Fruit fly (Drosophila melanogaster) whole organism, adult: ENCODE measurements around the gene ND-B22.
A peak's percentile ranks its signal among the peaks of the same experiment; 100 is the strongest.

ENCODE experiments used
- CG11617 ChIP-seq: fragments of 200-800 bp; sonication (Bioruptor generic); optimal IDR thresholded peaks from 2 replicates; lab custom pipeline; 2017; ENCODE audit warnings: mild to moderate bottlenecking, missing biosample characterization, missing genetic modification reagents, missing genetic modification characterization
- CG12768 ChIP-seq: fragments of 200-800 bp; sonication (Bioruptor generic); optimal IDR thresholded peaks from 2 replicates; lab custom pipeline; 2017; ENCODE audit warnings: missing biosample characterization, missing genetic modification characterization, mild to moderate bottlenecking, moderate library complexity, missing genetic modification reagents
- CG14711 ChIP-seq: fragments of 200-800 bp; sonication (Bioruptor generic); optimal IDR thresholded peaks from 2 replicates; lab custom pipeline; 2018; ENCODE audit warnings: missing biosample characterization, mild to moderate bottlenecking, missing genetic modification characterization, moderate library complexity
- CG1620 ChIP-seq: fragments of 200-800 bp; sonication (Bioruptor generic); optimal IDR thresholded peaks from 2 replicates; lab custom pipeline; 2016; ENCODE audit warnings: missing biosample characterization, missing genetic modification characterization
- CG33017 ChIP-seq: fragments of 200-800 bp; sonication (Bioruptor generic); optimal IDR thresholded peaks from 2 replicates; lab custom pipeline; 2018; ENCODE audit warnings: missing biosample characterization, mild to moderate bottlenecking, missing genetic modification characterization, moderate library complexity
- CG5204 ChIP-seq: fragments of 200-800 bp; sonication (Bioruptor generic); optimal IDR thresholded peaks from 2 replicates; lab custom pipeline; 2016; ENCODE audit warnings: missing biosample characterization, missing genetic modification characterization
- CG7045 ChIP-seq: fragments of 200-800 bp; sonication (Bioruptor generic); optimal IDR thresholded peaks from 2 replicates; lab custom pipeline; 2017; ENCODE audit warnings: missing biosample characterization, mild to moderate bottlenecking, missing genetic modification characterization
- CG7101 ChIP-seq: fragments of 200-800 bp; sonication (Bioruptor generic); optimal IDR thresholded peaks from 2 replicates; lab custom pipeline; 2018; ENCODE audit warnings: missing biosample characterization, mild to moderate bottlenecking, missing genetic modification characterization, moderate library complexity
- Clk ChIP-seq: fragments of 200-800 bp; sonication (Bioruptor generic); optimal IDR thresholded peaks from 2 replicates; lab custom pipeline; 2017; ENCODE audit warnings: missing biosample characterization, missing genetic modification characterization
- Crg-1 ChIP-seq: fragments of 200-800 bp; sonication (Bioruptor generic); optimal IDR thresholded peaks from 2 replicates; lab custom pipeline; 2016; ENCODE audit warnings: missing biosample characterization, missing genetic modification characterization
- Hr96 ChIP-seq: fragments of 200-800 bp; sonication (Bioruptor generic); optimal IDR thresholded peaks from 2 replicates; lab custom pipeline; 2016; ENCODE audit warnings: missing biosample characterization, missing genetic modification characterization
- Mnt ChIP-seq: fragments of 200-800 bp; sonication (Bioruptor generic); optimal IDR thresholded peaks from 2 replicates; lab custom pipeline; 2016; ENCODE audit warnings: missing biosample characterization, mild to moderate bottlenecking, missing genetic modification characterization
- bab1 ChIP-seq: fragments of 200-800 bp; sonication (Bioruptor generic); optimal IDR thresholded peaks from 3 replicates; lab custom pipeline; 2019; ENCODE audit warnings: missing biosample characterization, mild to moderate bottlenecking, missing genetic modification characterization, moderate library complexity
- cic ChIP-seq: fragments of 200-800 bp; sonication (Bioruptor generic); optimal IDR thresholded peaks from 2 replicates; lab custom pipeline; 2017; ENCODE audit warnings: missing biosample characterization, mild to moderate bottlenecking, missing genetic modification characterization, moderate library complexity
- cnc ChIP-seq, 2 experiments: fragments of >200 bp; optimal IDR thresholded peaks; 2 replicates each; lab custom pipeline; 2017
- kay ChIP-seq: fragments of 200-800 bp; sonication (Bioruptor generic); peaks from one replicate; lab custom pipeline; 2016; ENCODE audit warnings: missing biosample characterization, missing genetic modification characterization, borderline replicate concordance
- ovo ChIP-seq: fragments of 200-800 bp; sonication (Bioruptor generic); optimal IDR thresholded peaks from 2 replicates; lab custom pipeline; 2016; ENCODE audit warnings: missing biosample characterization, missing genetic modification characterization
- pad ChIP-seq: fragments of 200-800 bp; sonication (Bioruptor generic); optimal IDR thresholded peaks from 3 replicates; lab custom pipeline; 2017; ENCODE audit warnings: missing biosample characterization, missing genetic modification characterization, mild to moderate bottlenecking, moderate library complexity, missing genetic modification reagents
- tj ChIP-seq: fragments of 200-800 bp; sonication (Bioruptor generic); optimal IDR thresholded peaks from 3 replicates; lab custom pipeline; 2017; ENCODE audit warnings: missing biosample characterization, mild to moderate bottlenecking, missing genetic modification characterization, moderate library complexity
- toe ChIP-seq: fragments of 200-800 bp; sonication (Bioruptor generic); optimal IDR thresholded peaks from 2 replicates; lab custom pipeline; 2016; ENCODE audit warnings: missing biosample characterization, missing genetic modification characterization

ND-B22 gene

DNA sequence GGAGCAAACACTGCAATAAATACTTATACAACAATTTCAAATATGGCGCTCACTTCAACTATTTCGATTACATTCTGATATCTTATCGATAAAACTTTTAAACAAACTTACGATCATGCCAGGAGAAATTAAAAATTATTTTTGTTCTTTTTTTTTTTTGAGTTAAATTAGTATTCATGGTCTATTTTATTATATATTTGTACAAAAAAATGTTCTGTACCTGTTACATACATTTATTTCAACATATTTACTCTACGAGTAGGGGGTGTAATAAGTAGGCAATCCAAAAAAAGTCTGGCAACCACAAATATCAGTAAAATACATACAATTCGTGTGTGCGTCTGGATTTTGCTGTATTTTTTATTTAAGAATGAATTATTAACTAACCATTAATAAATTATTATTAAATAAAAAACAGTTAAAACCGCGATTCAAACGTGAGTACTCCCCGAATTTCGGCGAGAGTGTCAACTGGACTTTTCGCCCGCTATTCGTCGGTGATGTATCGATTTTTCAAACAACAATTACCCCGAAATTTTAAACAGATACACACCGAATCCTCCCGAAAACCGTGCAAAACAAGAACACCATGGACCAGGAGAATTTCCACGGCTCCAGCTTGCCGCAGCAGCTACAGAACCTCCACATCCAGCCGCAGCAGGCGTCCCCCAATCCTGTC lies 11.6 kb upstream of the ND-B22 start, which contains the start of gene loqs:
Gene loqs, plus strand, starts transcription at position 302 of the 679 bp plus-strand sequence.
- TF ChIP-seq Clk (GFP tag; lab: Kevin White, UChicago) (no peak), ovo (GFP tag; lab: Kevin White, UChicago) (no peak), CG12768 (GFP tag; lab: Kevin White, UChicago) (no peak), CG14711 (tag; lab: Kevin White, UChicago) (peak; percentile 56), CG7101 (tag; lab: Kevin White, UChicago) (peak; percentile 49), Mnt (GFP tag; lab: Kevin White, UChicago) (no peak), bab1 (peak; percentile 64), CG7045 (GFP tag; lab: Kevin White, UChicago) (no peak), CG1620 (GFP tag; lab: Kevin White, UChicago) (peak; percentile 60)

- peak; percentile 35 for TF ChIP-seq cic (GFP tag; lab: Kevin White, UChicago)
- peak; percentile 97 for TF ChIP-seq CG14711 (tag; lab: Kevin White, UChicago)
- TF ChIP-seq kay (GFP tag; lab: Kevin White, UChicago): no peak
- peak; percentile 74 for TF ChIP-seq ovo (GFP tag; lab: Kevin White, UChicago)
- TF ChIP-seq Clk (GFP tag; lab: Kevin White, UChicago): peak; percentile 69
- TF ChIP-seq CG5204 (GFP tag; lab: Kevin White, UChicago): no peak
- peak; percentile 72 for TF ChIP-seq CG7045 (GFP tag; lab: Kevin White, UChicago)
- peak; percentile 89 for TF ChIP-seq CG11617 (GFP tag; lab: Kevin White, UChicago)
- TF ChIP-seq CG33017 (tag; lab: Kevin White, UChicago): peak; percentile 70
- TF ChIP-seq tj (GFP tag; lab: Kevin White, UChicago): peak; percentile 64
- TF ChIP-seq Crg-1: peak; percentile 49
- no peak for TF ChIP-seq cnc (optimal IDR thresholded peaks at IDR 0.05; lab: Kevin White, UChicago)
- TF ChIP-seq CG12768 (GFP tag; lab: Kevin White, UChicago): peak; percentile 80
- TF ChIP-seq toe (GFP tag; lab: Kevin White, UChicago): no peak
- no peak for TF ChIP-seq Hr96 (GFP tag; lab: Kevin White, UChicago)
- TF ChIP-seq Mnt (GFP tag; lab: Kevin White, UChicago): peak; percentile 69
- peak; percentile 78 for TF ChIP-seq CG7101 (tag; lab: Kevin White, UChicago)
- peak; percentile 83 for TF ChIP-seq bab1
- TF ChIP-seq CG1620 (GFP tag; lab: Kevin White, UChicago): peak; percentile 82
- peak; percentile 70 for TF ChIP-seq pad (GFP tag; lab: Kevin White, UChicago)
These were observed 7.6 kb upstream of the ND-B22 start, which contains the start of the genes CG9302 and beta'COP for dm6 chr2L:13378488-13378964. TSS of gene CG9302 (minus strand) at chr2L:13378538. TSS of gene beta'COP (plus strand) at chr2L:13378902.

- TF ChIP-seq cic (GFP tag; lab: Kevin White, UChicago): peak; percentile 71
- TF ChIP-seq CG5204 (GFP tag; lab: Kevin White, UChicago): no peak
These were observed 5.2 kb upstream of the ND-B22 start for dm6 chr2L:13376086-13376485.

dm6 chr2L:13373435-13374242 lies 2.7 kb upstream of the ND-B22 start, which contains the start of the genes Bdp1 and CG6565:
TSS of gene Bdp1 (minus strand) at chr2L:13373890.
TSS of gene CG6565 (plus strand) at chr2L:13374019.
- no peak for TF ChIP-seq cnc (optimal IDR thresholded peaks at IDR 0.05; lab: Kevin White, UChicago)
- peak; percentile 97 for TF ChIP-seq Clk (GFP tag; lab: Kevin White, UChicago)
- TF ChIP-seq CG11617 (GFP tag; lab: Kevin White, UChicago): peak; percentile 98
- peak; percentile 97 for TF ChIP-seq CG7101 (tag; lab: Kevin White, UChicago)
- TF ChIP-seq CG12768 (GFP tag; lab: Kevin White, UChicago): peak; percentile 98
- peak; percentile 99 for TF ChIP-seq Hr96 (GFP tag; lab: Kevin White, UChicago)
- TF ChIP-seq Mnt (GFP tag; lab: Kevin White, UChicago): peak; percentile 97
- TF ChIP-seq CG7045 (GFP tag; lab: Kevin White, UChicago): peak; percentile 95
- TF ChIP-seq tj (GFP tag; lab: Kevin White, UChicago): peak; percentile 88
- TF ChIP-seq pad (GFP tag; lab: Kevin White, UChicago): peak; percentile 94
- TF ChIP-seq ovo (GFP tag; lab: Kevin White, UChicago): peak; percentile 97
- TF ChIP-seq CG33017 (tag; lab: Kevin White, UChicago): peak; percentile 93
- no peak for TF ChIP-seq kay (GFP tag; lab: Kevin White, UChicago)
- peak; percentile 99 for TF ChIP-seq CG1620 (GFP tag; lab: Kevin White, UChicago)
- TF ChIP-seq CG14711 (tag; lab: Kevin White, UChicago): peak; percentile 90
- peak; percentile 69 for TF ChIP-seq cic (GFP tag; lab: Kevin White, UChicago)
- TF ChIP-seq Crg-1: peak; percentile 99
- peak; percentile 98 for TF ChIP-seq CG5204 (GFP tag; lab: Kevin White, UChicago)
- peak; percentile 99 for TF ChIP-seq toe (GFP tag; lab: Kevin White, UChicago)
- TF ChIP-seq bab1: peak; percentile 96

DNA sequence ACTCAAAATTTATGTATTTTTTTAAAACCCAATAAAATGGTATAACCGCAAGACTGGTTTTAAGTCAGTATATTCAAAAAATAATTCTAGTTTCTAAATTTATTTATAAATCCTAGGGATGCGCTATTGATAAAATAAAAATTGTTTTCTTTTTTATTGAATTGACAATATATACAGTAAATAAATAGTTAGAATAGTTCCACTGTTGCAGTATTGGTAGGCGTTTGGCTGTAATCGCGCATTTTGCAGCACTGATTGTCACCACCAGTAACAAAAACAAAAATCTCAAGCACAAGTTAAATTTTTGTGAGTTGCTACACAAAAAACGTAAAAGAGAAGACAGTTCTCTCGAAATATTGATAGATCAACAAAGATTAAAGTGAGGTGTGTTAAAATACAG lies 2.0 kb downstream of the ND-B22 start, which contains the start of gene CG31855:
Gene CG31855, plus strand, starts transcription at position 265 of the 400 bp plus-strand sequence.
- TF ChIP-seq CG1620 (GFP tag; lab: Kevin White, UChicago) (peak; percentile 96), CG14711 (tag; lab: Kevin White, UChicago) (peak; percentile 82), kay (GFP tag; lab: Kevin White, UChicago) (no peak), Mnt (GFP tag; lab: Kevin White, UChicago) (peak; percentile 92), tj (GFP tag; lab: Kevin White, UChicago) (peak; percentile 50), cic (GFP tag; lab: Kevin White, UChicago) (peak; percentile 78), CG7101 (tag; lab: Kevin White, UChicago) (peak; percentile 93), Clk (GFP tag; lab: Kevin White, UChicago) (peak; percentile 75), ovo (GFP tag; lab: Kevin White, UChicago) (peak; percentile 75), Hr96 (GFP tag; lab: Kevin White, UChicago) (peak; percentile 80), toe (GFP tag; lab: Kevin White, UChicago) (peak; percentile 80), CG33017 (tag; lab: Kevin White, UChicago) (peak; percentile 92), CG7045 (GFP tag; lab: Kevin White, UChicago) (peak; percentile 83), CG11617 (GFP tag; lab: Kevin White, UChicago) (peak; percentile 85), CG5204 (GFP tag; lab: Kevin White, UChicago) (peak; percentile 86), CG12768 (GFP tag; lab: Kevin White, UChicago) (peak; percentile 93), bab1 (peak; percentile 94), Crg-1 (peak; percentile 96), pad (GFP tag; lab: Kevin White, UChicago) (peak; percentile 84), cnc (optimal IDR thresholded peaks at IDR 0.05; lab: Kevin White, UChicago) (no peak)
